Fruit fly (Drosophila melanogaster) whole organism, adult: ENCODE results near the gene CheB38c.

Experiments
- CG11617 ChIP-seq: fragments of 200-800 bp; sonication (Bioruptor generic); optimal IDR thresholded peaks from 2 replicates; lab custom pipeline; 2017; ENCODE audit warnings: mild to moderate bottlenecking, missing biosample characterization, missing genetic modification reagents, missing genetic modification characterization
- CG12768 ChIP-seq: fragments of 200-800 bp; sonication (Bioruptor generic); optimal IDR thresholded peaks from 2 replicates; lab custom pipeline; 2017; ENCODE audit warnings: missing biosample characterization, missing genetic modification characterization, mild to moderate bottlenecking, moderate library complexity, missing genetic modification reagents
- CG14711 ChIP-seq: fragments of 200-800 bp; sonication (Bioruptor generic); optimal IDR thresholded peaks from 2 replicates; lab custom pipeline; 2018; ENCODE audit warnings: missing biosample characterization, mild to moderate bottlenecking, missing genetic modification characterization, moderate library complexity
- CG1620 ChIP-seq: fragments of 200-800 bp; sonication (Bioruptor generic); optimal IDR thresholded peaks from 2 replicates; lab custom pipeline; 2016; ENCODE audit warnings: missing biosample characterization, missing genetic modification characterization
- CG33017 ChIP-seq: fragments of 200-800 bp; sonication (Bioruptor generic); optimal IDR thresholded peaks from 2 replicates; lab custom pipeline; 2018; ENCODE audit warnings: missing biosample characterization, mild to moderate bottlenecking, missing genetic modification characterization, moderate library complexity
- CG5204 ChIP-seq: fragments of 200-800 bp; sonication (Bioruptor generic); optimal IDR thresholded peaks from 2 replicates; lab custom pipeline; 2016; ENCODE audit warnings: missing biosample characterization, missing genetic modification characterization
- CG7045 ChIP-seq: fragments of 200-800 bp; sonication (Bioruptor generic); optimal IDR thresholded peaks from 2 replicates; lab custom pipeline; 2017; ENCODE audit warnings: missing biosample characterization, mild to moderate bottlenecking, missing genetic modification characterization
- CG7101 ChIP-seq: fragments of 200-800 bp; sonication (Bioruptor generic); optimal IDR thresholded peaks from 2 replicates; lab custom pipeline; 2018; ENCODE audit warnings: missing biosample characterization, mild to moderate bottlenecking, missing genetic modification characterization, moderate library complexity
- Clk ChIP-seq: fragments of 200-800 bp; sonication (Bioruptor generic); optimal IDR thresholded peaks from 2 replicates; lab custom pipeline; 2017; ENCODE audit warnings: missing biosample characterization, missing genetic modification characterization
- Crg-1 ChIP-seq: fragments of 200-800 bp; sonication (Bioruptor generic); optimal IDR thresholded peaks from 2 replicates; lab custom pipeline; 2016; ENCODE audit warnings: missing biosample characterization, missing genetic modification characterization
- Hr96 ChIP-seq: fragments of 200-800 bp; sonication (Bioruptor generic); optimal IDR thresholded peaks from 2 replicates; lab custom pipeline; 2016; ENCODE audit warnings: missing biosample characterization, missing genetic modification characterization
- Mnt ChIP-seq: fragments of 200-800 bp; sonication (Bioruptor generic); optimal IDR thresholded peaks from 2 replicates; lab custom pipeline; 2016; ENCODE audit warnings: missing biosample characterization, mild to moderate bottlenecking, missing genetic modification characterization
- bab1 ChIP-seq: fragments of 200-800 bp; sonication (Bioruptor generic); optimal IDR thresholded peaks from 3 replicates; lab custom pipeline; 2019; ENCODE audit warnings: missing biosample characterization, mild to moderate bottlenecking, missing genetic modification characterization, moderate library complexity
- cic ChIP-seq: fragments of 200-800 bp; sonication (Bioruptor generic); optimal IDR thresholded peaks from 2 replicates; lab custom pipeline; 2017; ENCODE audit warnings: missing biosample characterization, mild to moderate bottlenecking, missing genetic modification characterization, moderate library complexity
- cnc ChIP-seq, 2 experiments: fragments of >200 bp; optimal IDR thresholded peaks; 2 replicates each; lab custom pipeline; 2017
- kay ChIP-seq: fragments of 200-800 bp; sonication (Bioruptor generic); peaks from one replicate; lab custom pipeline; 2016; ENCODE audit warnings: missing biosample characterization, missing genetic modification characterization, borderline replicate concordance
- ovo ChIP-seq: fragments of 200-800 bp; sonication (Bioruptor generic); optimal IDR thresholded peaks from 2 replicates; lab custom pipeline; 2016; ENCODE audit warnings: missing biosample characterization, missing genetic modification characterization
- pad ChIP-seq: fragments of 200-800 bp; sonication (Bioruptor generic); optimal IDR thresholded peaks from 3 replicates; lab custom pipeline; 2017; ENCODE audit warnings: missing biosample characterization, missing genetic modification characterization, mild to moderate bottlenecking, moderate library complexity, missing genetic modification reagents
- tj ChIP-seq: fragments of 200-800 bp; sonication (Bioruptor generic); optimal IDR thresholded peaks from 3 replicates; lab custom pipeline; 2017; ENCODE audit warnings: missing biosample characterization, mild to moderate bottlenecking, missing genetic modification characterization, moderate library complexity
- toe ChIP-seq: fragments of 200-800 bp; sonication (Bioruptor generic); optimal IDR thresholded peaks from 2 replicates; lab custom pipeline; 2016; ENCODE audit warnings: missing biosample characterization, missing genetic modification characterization

The CheB38c gene

dm6 chr2L:20822489-20823195 is 2.0 kb upstream of the CheB38c start, which contains the start of gene CG9331:
Gene CG9331, plus strand, starts transcription at chr2L:20822828.
- no peak for TF ChIP-seq CG5204 (GFP tag; lab: Kevin White, UChicago)
- peak; percentile 97 for TF ChIP-seq kay (GFP tag; lab: Kevin White, UChicago)
- TF ChIP-seq CG12768 (GFP tag; lab: Kevin White, UChicago) = no peak
- no peak for TF ChIP-seq CG1620 (GFP tag; lab: Kevin White, UChicago)
- TF ChIP-seq CG7045 (GFP tag; lab: Kevin White, UChicago) = no peak
- TF ChIP-seq Hr96 (GFP tag; lab: Kevin White, UChicago) = no peak
- TF ChIP-seq ovo = peak; percentile 60
- no peak for TF ChIP-seq CG14711
- peak; percentile 97 for TF ChIP-seq pad (GFP tag; lab: Kevin White, UChicago)
- TF ChIP-seq tj = no peak
- no peak for TF ChIP-seq cnc (optimal IDR thresholded peaks at IDR 0.05; lab: Kevin White, UChicago)
- peak; percentile 51 for TF ChIP-seq cic (GFP tag; lab: Kevin White, UChicago)
- peak; percentile 57 for TF ChIP-seq bab1 (GFP tag; lab: Kevin White, UChicago)
- no peak for TF ChIP-seq toe (GFP tag; lab: Kevin White, UChicago)
- no peak for TF ChIP-seq CG7101 (tag; lab: Kevin White, UChicago)
- no peak for TF ChIP-seq CG11617 (GFP tag; lab: Kevin White, UChicago)
- TF ChIP-seq Clk = no peak
- peak; percentile 47 for TF ChIP-seq Mnt (GFP tag; lab: Kevin White, UChicago)
- TF ChIP-seq Crg-1 (GFP tag; lab: Kevin White, UChicago) = no peak
- TF ChIP-seq CG33017 (tag; lab: Kevin White, UChicago) = no peak

DNA sequence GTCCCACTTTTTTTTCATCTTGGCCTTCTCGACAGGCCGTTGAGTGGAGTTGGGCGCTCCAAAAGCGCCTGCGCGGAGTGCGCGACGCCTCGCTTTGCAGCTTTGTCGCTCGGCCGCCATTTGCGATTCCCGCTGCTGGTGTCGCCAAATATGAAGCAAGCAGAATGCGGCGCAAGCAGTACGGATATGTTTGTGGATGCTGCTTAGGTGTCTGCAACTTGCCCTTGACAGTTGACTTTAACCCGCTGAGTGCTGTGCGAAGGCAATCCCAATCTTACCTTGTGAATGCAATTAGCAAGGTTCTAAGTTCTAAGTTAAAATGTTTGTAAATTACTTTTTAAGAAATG is 1.3 kb upstream of the CheB38c start:
- TF ChIP-seq kay (GFP tag; lab: Kevin White, UChicago) = no peak
- peak; percentile 28 for TF ChIP-seq tj

- TF ChIP-seq Hr96 (GFP tag; lab: Kevin White, UChicago) (peak; percentile 38), bab1 (GFP tag; lab: Kevin White, UChicago) (peak; percentile 54), cic (GFP tag; lab: Kevin White, UChicago) (peak; percentile 3), CG33017 (tag; lab: Kevin White, UChicago) (no peak), ovo (peak; percentile 51)
Observed at dm6 chr2L:20821249-20822024, 770 bp upstream of the CheB38c start.

dm6 chr2L:20818432-20818831 is 2.2 kb downstream of the CheB38c start, which contains the start of gene CheB38a:
Gene CheB38a, minus strand, starts transcription at chr2L:20818532.
- TF ChIP-seq tj (no peak), Clk (no peak), CG12768 (GFP tag; lab: Kevin White, UChicago) (no peak), CG7045 (GFP tag; lab: Kevin White, UChicago) (no peak), Crg-1 (GFP tag; lab: Kevin White, UChicago) (no peak), ovo (no peak), Mnt (GFP tag; lab: Kevin White, UChicago) (no peak), CG14711 (no peak), cnc (optimal IDR thresholded peaks at IDR 0.05; lab: Kevin White, UChicago) (no peak), CG7101 (tag; lab: Kevin White, UChicago) (no peak), bab1 (GFP tag; lab: Kevin White, UChicago) (no peak), cic (GFP tag; lab: Kevin White, UChicago) (no peak), CG11617 (GFP tag; lab: Kevin White, UChicago) (no peak), pad (GFP tag; lab: Kevin White, UChicago) (no peak), CG33017 (tag; lab: Kevin White, UChicago) (no peak), CG5204 (GFP tag; lab: Kevin White, UChicago) (no peak), kay (GFP tag; lab: Kevin White, UChicago) (no peak)

dm6 chr2L:20817170-20817569 is 3.5 kb downstream of the CheB38c start, which contains the start of gene CheB38b:
Gene CheB38b, minus strand, starts transcription at chr2L:20817270.
- no peak for TF ChIP-seq tj
- no peak for TF ChIP-seq CG7045 (GFP tag; lab: Kevin White, UChicago)
- TF ChIP-seq ovo = no peak
- TF ChIP-seq bab1 (GFP tag; lab: Kevin White, UChicago) = no peak
- TF ChIP-seq CG7101 (tag; lab: Kevin White, UChicago) = no peak
- TF ChIP-seq pad (GFP tag; lab: Kevin White, UChicago) = no peak
- no peak for TF ChIP-seq toe (GFP tag; lab: Kevin White, UChicago)
- no peak for TF ChIP-seq cic (GFP tag; lab: Kevin White, UChicago)
- no peak for TF ChIP-seq Clk
- TF ChIP-seq Mnt (GFP tag; lab: Kevin White, UChicago) = no peak
- no peak for TF ChIP-seq kay (GFP tag; lab: Kevin White, UChicago)
- TF ChIP-seq CG14711 = no peak
- no peak for TF ChIP-seq Hr96 (GFP tag; lab: Kevin White, UChicago)
- no peak for TF ChIP-seq CG33017 (tag; lab: Kevin White, UChicago)
- no peak for TF ChIP-seq CG11617 (GFP tag; lab: Kevin White, UChicago)
- no peak for TF ChIP-seq CG12768 (GFP tag; lab: Kevin White, UChicago)
- no peak for TF ChIP-seq CG1620 (GFP tag; lab: Kevin White, UChicago)
